Worm (Caenorhabditis elegans): ENCODE data around the gene Y55F3AM.13.

Gene Y55F3AM.13

ce11 chrIV:1093870-1094564 is 37.9 kb upstream of the Y55F3AM.13 start, which contains the start of the genes cct-8 and Y55F3AR.2 (continued):
- TF ChIP-seq unc-3 (GFP tag; conservative IDR thresholded peaks at IDR 0.05) (peak; percentile 51; the same call in 1 of the 2 replicates), unc-3 (tag; optimal IDR thresholded peaks at IDR 0.05) (peak; percentile 53), ceh-22 (tag; optimal IDR thresholded peaks at IDR 0.05) (no peak), fkh-6 (tag; optimal IDR thresholded peaks at IDR 0.05) (no peak), syd-9 (tag; optimal IDR thresholded peaks at IDR 0.05) (peak; percentile 9), Y22D7AL.16 (tag; optimal IDR thresholded peaks at IDR 0.05) (no peak), pha-4 (tag; optimal IDR thresholded peaks at IDR 0.05) (no peak), gmeb-2 (tag; optimal IDR thresholded peaks at IDR 0.05) (peak; percentile 45), ceh-34 (tag; optimal IDR thresholded peaks at IDR 0.05) (peak; percentile 72), sox-4 (tag; optimal IDR thresholded peaks at IDR 0.05) (no peak), ceh-14 (tag; optimal IDR thresholded peaks at IDR 0.05) (peak; percentile 83), pag-3 (tag; optimal IDR thresholded peaks at IDR 0.05; ENCODE audit: borderline replicate concordance) (no peak), ama-1 (optimal IDR thresholded peaks at IDR 0.05) (no peak), ref-2 (tag; optimal IDR thresholded peaks at IDR 0.05) (no peak), ceh-6 (GFP tag; optimal IDR thresholded peaks at IDR 0.05) (peak; percentile 40), zip-5 (tag; optimal IDR thresholded peaks at IDR 0.05) (no peak), sox-2 (GFP tag; IDR thresholded peaks at IDR 0.05) (peak; percentile 75), lim-6 (tag; optimal IDR thresholded peaks at IDR 0.05) (peak; percentile 16), elt-4 (tag; optimal IDR thresholded peaks at IDR 0.05) (no peak)

DNA sequence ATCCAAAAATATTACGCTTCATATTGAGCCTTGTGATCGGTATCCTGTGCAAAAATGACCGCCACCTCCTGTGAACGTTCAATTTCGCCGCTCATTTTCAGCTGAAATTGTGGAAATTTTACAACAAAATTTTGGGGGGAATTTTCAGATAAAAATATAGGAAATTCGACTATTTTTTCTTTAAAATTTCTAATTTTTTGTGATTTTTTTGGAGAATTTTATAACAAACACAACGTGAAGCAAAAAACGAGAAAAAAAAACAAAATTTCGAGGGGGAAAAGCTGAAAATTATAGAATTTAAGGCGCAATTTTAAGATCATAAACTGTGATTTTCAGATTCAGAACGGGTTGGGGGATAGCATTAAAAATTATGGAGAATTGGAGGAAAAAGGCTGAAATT is 30.8 kb upstream of the Y55F3AM.13 start, which contains the start of gene csn-4:
Gene csn-4 (minus strand): TSS at position 101 of the 400 bp plus-strand sequence.
- TF ChIP-seq unc-42 (tag; optimal IDR thresholded peaks at IDR 0.05) (no peak), unc-55 (GFP tag; optimal IDR thresholded peaks at IDR 0.05) (no peak), C38D4.7 (GFP tag; optimal IDR thresholded peaks at IDR 0.05) (no peak), T23F11.4 (GFP tag; optimal IDR thresholded peaks at IDR 0.05) (no peak), ahr-1 (tag; optimal IDR thresholded peaks at IDR 0.05) (no peak), hlh-30 (tag; optimal IDR thresholded peaks at IDR 0.05; ENCODE audit: insufficient read depth) (no peak), ceh-18 (tag; optimal IDR thresholded peaks at IDR 0.05) (no peak), ttx-3 (tag; optimal IDR thresholded peaks at IDR 0.05) (no peak), hlh-13 (GFP tag; optimal IDR thresholded peaks at IDR 0.05) (no peak), tbx-7 (tag; optimal IDR thresholded peaks at IDR 0.05) (no peak), pag-3 (tag; optimal IDR thresholded peaks at IDR 0.05; ENCODE audit: borderline replicate concordance) (no peak), dve-1 (tag; optimal IDR thresholded peaks at IDR 0.05) (no peak), gmeb-2 (tag; optimal IDR thresholded peaks at IDR 0.05) (no peak), ama-1 (optimal IDR thresholded peaks at IDR 0.05) (no peak), elt-4 (tag; optimal IDR thresholded peaks at IDR 0.05) (no peak)

ce11 chrIV:1075484-1075883 is 19.4 kb upstream of the Y55F3AM.13 start:
- TF ChIP-seq ceh-6 (GFP tag; optimal IDR thresholded peaks at IDR 0.05) (no peak), fkh-10 (GFP tag; optimal IDR thresholded peaks at IDR 0.05) (no peak), ref-2 (tag; optimal IDR thresholded peaks at IDR 0.05) (no peak), K09A11.1 (tag; optimal IDR thresholded peaks at IDR 0.05; ENCODE audit: insufficient read depth) (no peak), elt-2 (tag; optimal IDR thresholded peaks at IDR 0.05) (peak; percentile 96), pax-1 (tag; optimal IDR thresholded peaks at IDR 0.05) (no peak)

DNA sequence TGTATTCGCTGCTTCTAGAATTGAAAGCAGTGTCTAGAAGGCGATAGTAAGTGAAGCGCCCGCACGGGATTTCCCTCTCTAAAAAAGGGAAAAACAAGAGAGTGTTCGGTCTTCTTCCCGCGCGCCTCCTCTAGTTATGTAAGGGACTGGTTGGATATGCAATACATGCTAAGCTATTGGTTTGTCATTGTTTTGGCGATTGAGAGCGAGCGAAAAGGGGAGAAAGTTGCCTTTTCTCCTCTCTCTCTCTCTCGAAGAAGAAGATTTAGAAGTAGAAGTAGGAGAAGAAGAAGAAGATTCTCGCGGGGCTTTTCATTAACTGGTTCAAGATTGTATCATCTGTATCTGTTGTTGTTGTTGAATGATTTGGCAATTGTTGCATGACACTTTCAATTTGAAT is 18.0 kb upstream of the Y55F3AM.13 start:
- TF ChIP-seq hlh-13 (GFP tag; optimal IDR thresholded peaks at IDR 0.05): no peak
- no peak for TF ChIP-seq ztf-16 (tag; optimal IDR thresholded peaks at IDR 0.05)
- no peak for TF ChIP-seq sox-4 (tag; optimal IDR thresholded peaks at IDR 0.05)
- no peak for TF ChIP-seq T23F11.4 (GFP tag; optimal IDR thresholded peaks at IDR 0.05)
- no peak for TF ChIP-seq pros-1 (tag; optimal IDR thresholded peaks at IDR 0.05)
- no peak for TF ChIP-seq ceh-31 (tag; optimal IDR thresholded peaks at IDR 0.05)
- no peak for TF ChIP-seq ceh-18 (tag; optimal IDR thresholded peaks at IDR 0.05)
- TF ChIP-seq sdc-2 (tag; optimal IDR thresholded peaks at IDR 0.05): no peak
- no peak for TF ChIP-seq Y22D7AL.16 (tag; optimal IDR thresholded peaks at IDR 0.05)
- no peak for TF ChIP-seq ceh-2 (tag; optimal IDR thresholded peaks at IDR 0.05)
- TF ChIP-seq unc-42 (tag; optimal IDR thresholded peaks at IDR 0.05): no peak
- no peak for TF ChIP-seq ceh-9 (tag; optimal IDR thresholded peaks at IDR 0.05)
- no peak for TF ChIP-seq elt-4 (tag; optimal IDR thresholded peaks at IDR 0.05)
- TF ChIP-seq eyg-1 (tag; optimal IDR thresholded peaks at IDR 0.05): no peak
- no peak for TF ChIP-seq hlh-6 (tag; optimal IDR thresholded peaks at IDR 0.05)

All from whole organism, late embryonic.